Worm (Caenorhabditis elegans): ENCODE data around the gene col-99.
A peak's percentile ranks its signal among the peaks of the same experiment; 100 is the strongest.

Gene col-99

DNA sequence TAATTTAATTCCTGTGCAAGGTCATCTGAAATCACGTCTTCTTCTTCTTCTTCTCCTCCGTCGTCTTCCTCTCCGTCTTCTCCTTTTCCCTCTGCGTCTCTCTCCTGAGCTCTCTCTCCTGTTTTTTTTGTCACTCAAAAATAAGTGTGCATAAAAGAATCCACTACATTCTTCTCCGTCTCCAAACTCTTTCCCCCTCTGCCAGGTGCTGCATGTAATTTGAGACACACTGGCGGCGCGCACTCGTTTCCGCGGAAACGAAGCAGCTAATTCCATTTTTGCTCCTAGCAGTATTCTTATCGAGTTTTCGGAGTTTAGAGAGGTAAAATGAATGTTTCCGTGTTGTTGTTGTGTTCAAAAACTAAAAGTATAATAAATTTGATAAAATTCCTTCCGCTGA is 38.4 kb upstream of the col-99 start:
- TF ChIP-seq sem-2 (GFP tag; optimal IDR thresholded peaks at IDR 0.05) (no peak), blmp-1 (tag; optimal IDR thresholded peaks at IDR 0.05) (no peak), lin-13 (tag; optimal IDR thresholded peaks at IDR 0.05) (no peak), ham-2 (GFP tag; optimal IDR thresholded peaks at IDR 0.05) (no peak), ces-1 (GFP tag; optimal IDR thresholded peaks at IDR 0.05) (peak; percentile 71), ceh-39 (tag; optimal IDR thresholded peaks at IDR 0.05) (no peak), hlh-1 (tag; optimal IDR thresholded peaks at IDR 0.05) (peak; percentile 23), nhr-28 (tag; optimal IDR thresholded peaks at IDR 0.05) (no peak), sptf-1 (tag; optimal IDR thresholded peaks at IDR 0.05) (no peak)

- no peak for TF ChIP-seq ceh-83 (GFP tag; optimal IDR thresholded peaks at IDR 0.05)
- no peak for TF ChIP-seq sem-2 (GFP tag; optimal IDR thresholded peaks at IDR 0.05)
- no peak for TF ChIP-seq ztf-11 (tag; optimal IDR thresholded peaks at IDR 0.05)
- no peak for TF ChIP-seq unc-62 (GFP tag; optimal IDR thresholded peaks at IDR 0.05)
- TF ChIP-seq nhr-12 (tag; optimal IDR thresholded peaks at IDR 0.05): no peak
- TF ChIP-seq mls-2 (tag; optimal IDR thresholded peaks at IDR 0.05): no peak
- no peak for TF ChIP-seq hlh-1 (tag; optimal IDR thresholded peaks at IDR 0.05)
- TF ChIP-seq ceh-39 (tag; optimal IDR thresholded peaks at IDR 0.05): no peak
- no peak for TF ChIP-seq nhr-28 (tag; optimal IDR thresholded peaks at IDR 0.05)
- no peak for TF ChIP-seq mep-1 (tag; optimal IDR thresholded peaks at IDR 0.05)
- TF ChIP-seq tbx-8 (GFP tag; optimal IDR thresholded peaks at IDR 0.05): no peak
- TF ChIP-seq lin-13 (tag; optimal IDR thresholded peaks at IDR 0.05): no peak
- TF ChIP-seq sptf-1 (tag; optimal IDR thresholded peaks at IDR 0.05): no peak
Measured at ce11 chrIV:184184-184583, 36.5 kb upstream of the col-99 start, which contains the start of gene pnc-1. pnc-1 (plus strand) TSS chrIV:184484.

DNA sequence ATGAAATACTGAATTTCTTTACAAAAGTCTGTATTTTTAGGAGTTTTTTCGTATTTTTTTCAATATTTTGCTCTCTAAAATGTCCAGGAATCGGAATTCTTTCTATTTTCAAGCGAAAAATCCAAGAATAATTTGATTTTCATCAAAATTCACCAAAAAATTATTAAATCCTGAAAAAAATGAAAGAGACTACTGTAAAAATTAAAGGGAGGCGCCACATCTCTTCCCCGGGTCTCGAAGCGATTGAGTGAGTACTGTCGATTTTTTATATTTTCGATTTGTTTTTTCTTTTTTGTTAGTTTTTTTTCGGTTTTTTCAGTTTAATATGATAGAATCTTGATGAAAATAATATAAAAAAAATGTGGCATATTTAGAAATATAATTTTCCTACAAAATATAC is 35.8 kb upstream of the col-99 start:
- TF ChIP-seq ces-1 (GFP tag; optimal IDR thresholded peaks at IDR 0.05) (no peak), snpc-4 (tag; optimal IDR thresholded peaks at IDR 0.05) (no peak)

DNA sequence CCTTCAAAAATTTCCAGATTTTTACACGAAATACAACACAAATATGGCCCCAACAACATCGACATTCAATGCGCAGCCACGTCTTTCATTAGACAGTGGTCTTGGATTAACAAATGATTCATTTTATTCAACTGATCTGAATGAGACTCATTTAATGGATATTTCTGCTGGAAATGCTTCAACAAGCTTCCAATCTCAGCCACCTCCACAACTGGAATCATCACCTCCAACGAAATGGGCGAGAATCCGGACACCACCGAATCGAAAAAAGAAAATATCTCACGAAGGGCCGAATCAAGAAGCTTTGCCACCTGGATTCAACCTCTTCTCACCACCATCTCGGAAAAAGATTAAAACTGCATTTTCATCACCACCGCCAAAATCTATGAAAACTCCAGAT is 32.0 kb upstream of the col-99 start:
- TF ChIP-seq unc-39 (tag; optimal IDR thresholded peaks at IDR 0.05): no peak
- no peak for TF ChIP-seq sem-2 (GFP tag; optimal IDR thresholded peaks at IDR 0.05)

ce11 chrIV:178696-179095 is 31.0 kb upstream of the col-99 start, which contains the start of gene tcl-2:
tcl-2 (plus strand) TSS chrIV:179083.
- TF ChIP-seq cnd-1 (tag; optimal IDR thresholded peaks at IDR 0.05) (peak; percentile 49), ceh-83 (GFP tag; optimal IDR thresholded peaks at IDR 0.05) (no peak), lin-32 (GFP tag; optimal IDR thresholded peaks at IDR 0.05) (peak; percentile 63), unc-62 (GFP tag; optimal IDR thresholded peaks at IDR 0.05) (peak; percentile 67), ztf-11 (tag; optimal IDR thresholded peaks at IDR 0.05) (peak; percentile 26), nhr-2 (tag; optimal IDR thresholded peaks at IDR 0.05) (no peak), sem-2 (GFP tag; optimal IDR thresholded peaks at IDR 0.05) (peak; percentile 22), unc-120 (tag; optimal IDR thresholded peaks at IDR 0.05; ENCODE audit: poor library complexity, severe bottlenecking) (no peak), zip-8 (tag; optimal IDR thresholded peaks at IDR 0.05) (peak; percentile 89)

DNA sequence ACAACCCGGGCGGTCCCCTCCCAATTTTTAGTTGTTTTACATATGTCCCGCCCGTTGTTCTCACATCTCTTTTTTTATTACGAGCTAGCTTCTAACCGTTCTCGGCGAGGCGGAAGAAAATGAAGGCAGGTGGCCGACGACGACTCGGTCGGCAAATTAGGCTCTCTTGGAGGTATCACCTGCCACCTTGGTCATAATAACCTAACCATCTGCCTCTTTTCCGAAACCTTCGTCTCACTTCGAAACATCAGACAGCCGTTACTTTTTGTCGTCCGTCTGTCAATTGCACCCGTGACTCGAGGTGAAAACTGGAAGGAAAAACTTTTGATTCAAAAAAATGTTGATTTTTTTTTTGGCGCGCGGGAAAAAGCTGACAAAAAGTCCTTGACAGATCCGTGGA is 29.8 kb upstream of the col-99 start:
- TF ChIP-seq ztf-11 (tag; optimal IDR thresholded peaks at IDR 0.05): peak; percentile 52
- peak; percentile 69 for TF ChIP-seq lin-32 (GFP tag; optimal IDR thresholded peaks at IDR 0.05)
- TF ChIP-seq nhr-76 (tag; optimal IDR thresholded peaks at IDR 0.05): no peak
- peak; percentile 38 for TF ChIP-seq cnd-1 (tag; optimal IDR thresholded peaks at IDR 0.05)
- no peak for TF ChIP-seq nhr-12 (tag; optimal IDR thresholded peaks at IDR 0.05)
- TF ChIP-seq hlh-1 (tag; optimal IDR thresholded peaks at IDR 0.05): peak; percentile 16
- TF ChIP-seq unc-62 (GFP tag; optimal IDR thresholded peaks at IDR 0.05): peak; percentile 16
- TF ChIP-seq nhr-2 (tag; optimal IDR thresholded peaks at IDR 0.05): peak; percentile 78

DNA sequence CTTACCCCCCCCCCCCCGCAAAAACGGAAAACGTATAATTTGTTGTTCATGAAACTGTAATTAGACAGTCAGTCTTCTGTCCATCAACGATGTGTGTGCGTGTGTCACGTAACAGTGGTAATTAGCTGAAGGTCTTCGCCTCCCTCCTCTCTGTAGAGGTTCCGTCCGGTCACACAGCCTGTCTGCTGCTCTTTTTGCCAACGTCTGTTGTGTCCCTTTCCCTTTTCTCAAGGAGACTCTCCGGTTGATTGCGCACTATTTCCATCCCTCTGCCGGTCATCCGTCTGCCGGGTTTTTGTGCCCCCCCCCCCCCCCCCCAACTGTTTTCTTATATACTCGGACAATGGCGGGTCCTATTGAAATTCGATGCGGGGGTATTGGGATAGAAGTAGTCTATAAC is 28.0 kb upstream of the col-99 start:
- no peak for TF ChIP-seq mab-5 (tag; optimal IDR thresholded peaks at IDR 0.05)
- no peak for TF ChIP-seq lsy-2 (tag; optimal IDR thresholded peaks at IDR 0.05)
- TF ChIP-seq mls-2 (tag; optimal IDR thresholded peaks at IDR 0.05): peak; percentile 89
- no peak for TF ChIP-seq elt-3 (tag; optimal IDR thresholded peaks at IDR 0.05)
- no peak for TF ChIP-seq sem-2 (GFP tag; optimal IDR thresholded peaks at IDR 0.05)
- peak; percentile 65 for TF ChIP-seq unc-62 (GFP tag; optimal IDR thresholded peaks at IDR 0.05)
- TF ChIP-seq M03D4.4 (tag; optimal IDR thresholded peaks at IDR 0.05): peak; percentile 14
- peak; percentile 29 for TF ChIP-seq ham-2 (GFP tag; optimal IDR thresholded peaks at IDR 0.05)
- no peak for TF ChIP-seq ceh-83 (GFP tag; optimal IDR thresholded peaks at IDR 0.05)
- no peak for TF ChIP-seq mep-1 (tag; optimal IDR thresholded peaks at IDR 0.05)
- no peak for TF ChIP-seq zip-8 (tag; optimal IDR thresholded peaks at IDR 0.05)
- TF ChIP-seq nhr-76 (tag; optimal IDR thresholded peaks at IDR 0.05): no peak
- TF ChIP-seq sptf-1 (tag; optimal IDR thresholded peaks at IDR 0.05): peak; percentile 86
- no peak for TF ChIP-seq bed-3 (GFP tag; optimal IDR thresholded peaks at IDR 0.05)
- no peak for TF ChIP-seq nhr-12 (tag; optimal IDR thresholded peaks at IDR 0.05)
- no peak for TF ChIP-seq elt-1 (tag; optimal IDR thresholded peaks at IDR 0.05; ENCODE audit: borderline replicate concordance, insufficient read depth)
- peak; percentile 59 for TF ChIP-seq lin-32 (GFP tag; optimal IDR thresholded peaks at IDR 0.05)
- TF ChIP-seq ceh-43 (GFP tag; optimal IDR thresholded peaks at IDR 0.05): peak; percentile 81
- TF ChIP-seq nhr-2 (tag; optimal IDR thresholded peaks at IDR 0.05): peak; percentile 99
- no peak for TF ChIP-seq hlh-1 (tag; optimal IDR thresholded peaks at IDR 0.05)
- no peak for TF ChIP-seq nhr-237 (tag; optimal IDR thresholded peaks at IDR 0.05)
- peak; percentile 15 for TF ChIP-seq flh-1 (GFP tag; optimal IDR thresholded peaks at IDR 0.05)
- TF ChIP-seq snpc-4 (tag; optimal IDR thresholded peaks at IDR 0.05): no peak
- no peak for TF ChIP-seq nhr-28 (tag; optimal IDR thresholded peaks at IDR 0.05)
- no peak for TF ChIP-seq pha-4 (tag; optimal IDR thresholded peaks at IDR 0.05)
- no peak for TF ChIP-seq unc-39 (tag; optimal IDR thresholded peaks at IDR 0.05)
- peak; percentile 6 for TF ChIP-seq tbx-8 (GFP tag; optimal IDR thresholded peaks at IDR 0.05)
- no peak for TF ChIP-seq ceh-39 (tag; optimal IDR thresholded peaks at IDR 0.05)
- peak; percentile 90 for TF ChIP-seq cnd-1 (tag; optimal IDR thresholded peaks at IDR 0.05)

Measured in whole organism, mixed stage, embryonic.